Worm (Caenorhabditis elegans): ENCODE measurements around the gene K11D9.3.
"Not testable (repeated sequence)": the region's sequence is repeated elsewhere in the genome, so short reads cannot be mapped to it uniquely, and the experiment has no call there.

The K11D9.3 gene

ce11 chrIII:10806821-10807220 lies 4.8 kb upstream of the K11D9.3 start:
- no peak for TF ChIP-seq hlh-15 (tag; optimal IDR thresholded peaks at IDR 0.05)
- no peak for TF ChIP-seq ama-1 (optimal IDR thresholded peaks at IDR 0.05)
- TF ChIP-seq sox-2 (GFP tag; IDR thresholded peaks at IDR 0.05), result no peak
- TF ChIP-seq ets-4 (tag; optimal IDR thresholded peaks at IDR 0.05), result no peak
- no peak for TF ChIP-seq lim-6 (tag; optimal IDR thresholded peaks at IDR 0.05)
- TF ChIP-seq ceh-2 (tag; optimal IDR thresholded peaks at IDR 0.05), result no peak
- no peak for TF ChIP-seq K02D7.2 (tag; optimal IDR thresholded peaks at IDR 0.05)
- no peak for TF ChIP-seq sox-4 (tag; optimal IDR thresholded peaks at IDR 0.05)
- TF ChIP-seq C38D4.7 (GFP tag; optimal IDR thresholded peaks at IDR 0.05), result no peak
- TF ChIP-seq fkh-6 (tag; optimal IDR thresholded peaks at IDR 0.05), result no peak
- no peak for TF ChIP-seq odd-2 (tag; optimal IDR thresholded peaks at IDR 0.05)
- no peak for TF ChIP-seq ceh-45 (GFP tag; IDR thresholded peaks at IDR 0.05)
- TF ChIP-seq tbx-2 (tag; optimal IDR thresholded peaks at IDR 0.05), result no peak
- TF ChIP-seq ceh-48 (tag; optimal IDR thresholded peaks at IDR 0.05), result no peak
- TF ChIP-seq unc-86 (tag; optimal IDR thresholded peaks at IDR 0.05), result no peak

ce11 chrIII:10805625-10806024 lies 3.6 kb upstream of the K11D9.3 start, which contains the start of gene klp-7:
Gene klp-7 (plus strand): TSS chrIII:10805925.
- TF ChIP-seq fkh-10 (GFP tag; optimal IDR thresholded peaks at IDR 0.05); sdc-2 (tag; optimal IDR thresholded peaks at IDR 0.05); ceh-30 (tag; optimal IDR thresholded peaks at IDR 0.05): not testable (repeated sequence)

ce11 chrIII:10805172-10805571 lies 3.2 kb upstream of the K11D9.3 start:
- no peak for TF ChIP-seq K09A11.1 (tag; optimal IDR thresholded peaks at IDR 0.05; ENCODE audit: insufficient read depth)
- TF ChIP-seq unc-3 (GFP tag; conservative IDR thresholded peaks at IDR 0.05), result no peak
- TF ChIP-seq unc-3 (tag; optimal IDR thresholded peaks at IDR 0.05), result no peak
- peak; percentile 93 for TF ChIP-seq nfya-1 (tag; optimal IDR thresholded peaks at IDR 0.05)
- TF ChIP-seq ceh-24 (tag; optimal IDR thresholded peaks at IDR 0.05), result no peak
- TF ChIP-seq pat-9 (tag; optimal IDR thresholded peaks at IDR 0.05), result no peak
- no peak for TF ChIP-seq ztf-16 (tag; optimal IDR thresholded peaks at IDR 0.05)
- no peak for TF ChIP-seq zip-5 (tag; optimal IDR thresholded peaks at IDR 0.05)
- no peak for TF ChIP-seq ttx-3 (tag; optimal IDR thresholded peaks at IDR 0.05)

ce11 chrIII:10794049-10794448 lies 8.0 kb downstream of the K11D9.3 start, which contains the start of gene clec-163:
Gene clec-163 (plus strand): TSS chrIII:10794349.
- no peak for TF ChIP-seq eyg-1 (tag; optimal IDR thresholded peaks at IDR 0.05)

- no peak for TF ChIP-seq fax-1 (tag; optimal IDR thresholded peaks at IDR 0.05)
- TF ChIP-seq lin-11 (tag; optimal IDR thresholded peaks at IDR 0.05), result no peak
- no peak for TF ChIP-seq unc-3 (GFP tag; conservative IDR thresholded peaks at IDR 0.05)
- TF ChIP-seq unc-3 (tag; optimal IDR thresholded peaks at IDR 0.05), result no peak
- no peak for TF ChIP-seq ceh-34 (tag; optimal IDR thresholded peaks at IDR 0.05)
- TF ChIP-seq ztf-16 (tag; optimal IDR thresholded peaks at IDR 0.05), result no peak
- TF ChIP-seq K09A11.1 (tag; optimal IDR thresholded peaks at IDR 0.05; ENCODE audit: insufficient read depth), result no peak
- no peak for TF ChIP-seq nhr-11 (tag; optimal IDR thresholded peaks at IDR 0.05)
Observed at ce11 chrIII:10791233-10791632, 10.8 kb downstream of the K11D9.3 start.

- TF ChIP-seq pax-1 (tag; optimal IDR thresholded peaks at IDR 0.05) (peak; percentile 96), dmd-4 (tag; optimal IDR thresholded peaks at IDR 0.05; ENCODE audit: borderline replicate concordance) (no peak), pqm-1 (tag; optimal IDR thresholded peaks at IDR 0.05) (no peak), rnt-1 (tag; optimal IDR thresholded peaks at IDR 0.05) (no peak)
Observed at ce11 chrIII:10783052-10783451, 19.0 kb downstream of the K11D9.3 start.
